Fruit fly (Drosophila melanogaster): ENCODE results near the gene CG11164.

- peak; percentile 60 for TF ChIP-seq achi (GFP tag; optimal IDR thresholded peaks at IDR 0.05)
- TF ChIP-seq CG1621 (tag; optimal IDR thresholded peaks at IDR 0.05) = no peak
- TF ChIP-seq CG10631 (GFP tag; optimal IDR thresholded peaks at IDR 0.05) = peak; percentile 65
- 0 out of 2 replicates have a peak, but pooled peaks have one; percentile 14 for TF ChIP-seq CG11294 (GFP tag; IDR thresholded peaks at IDR 0.05)
- peak; percentile 38 for TF ChIP-seq CG6808 (GFP tag; optimal IDR thresholded peaks at IDR 0.05)
- peak; percentile 85 for TF ChIP-seq Eip78C (GFP tag)
- TF ChIP-seq CG34406 (GFP tag; optimal IDR thresholded peaks at IDR 0.05) = peak; percentile 68
- TF ChIP-seq CG6792 (GFP tag; optimal IDR thresholded peaks at IDR 0.05) = peak; percentile 66
- TF ChIP-seq salr (GFP tag; optimal IDR thresholded peaks at IDR 0.05) = peak in 1 of 2 experiments; percentile 59
- TF ChIP-seq dsx (GFP tag; optimal IDR thresholded peaks at IDR 0.05; ENCODE audit: poor library complexity, severe bottlenecking) = peak; percentile 12
- TF ChIP-seq CG9139 (GFP tag; optimal IDR thresholded peaks at IDR 0.05) = no peak
Measured at dm6 chrX:13679565-13679964, 11.8 kb downstream of the CG11164 start.
